Worm (Caenorhabditis elegans) whole organism, L4 larva: ENCODE data around the gene F41H8.2.

Experiments used
- F49E8.2 ChIP-seq: sonication (generic microtip); optimal IDR thresholded peaks from 2 replicates; lab custom pipeline; 2016; ENCODE audit warnings: missing compliant biosample characterization, mild to moderate bottlenecking, missing genetic modification characterization, borderline replicate concordance
- R02D3.7 ChIP-seq: fragments of 150-350 bp; sonication (generic microtip); optimal IDR thresholded peaks from 3 replicates; lab custom pipeline; 2014; ENCODE audit warnings: missing biosample characterization, missing genetic modification characterization
- Y48G9A.11 ChIP-seq: fragments of 200-800 bp; sonication (Bioruptor generic); IDR thresholded peaks from 2 replicates; pipeline ENCODE4 v1.3.6; 2022; ENCODE audit warnings: missing genetic modification reagents, missing genetic modification characterization, missing compliant biosample characterization
- ZK337.2 ChIP-seq: fragments of 200-800 bp; sonication (Bioruptor generic); IDR thresholded peaks from 2 replicates; pipeline ENCODE4 v1.3.6; 2022; ENCODE audit warnings: missing genetic modification reagents, missing genetic modification characterization, missing compliant biosample characterization
- aha-1 ChIP-seq: fragments of 150-350 bp; peaks from one replicate; lab custom pipeline; 2014; ENCODE audit warnings: missing biosample characterization, missing genetic modification characterization
- ceh-28 ChIP-seq: fragments of 150-350 bp; optimal IDR thresholded peaks from 2 replicates; lab custom pipeline; 2014; ENCODE audit warnings: missing biosample characterization, missing genetic modification reagents, missing genetic modification characterization
- ceh-44 ChIP-seq: fragments of 200-800 bp; sonication (Bioruptor generic); IDR thresholded peaks from 2 replicates; pipeline ENCODE4 v1.3.6; 2022; ENCODE audit warnings: missing genetic modification reagents, missing genetic modification characterization, missing compliant biosample characterization
- ceh-82 ChIP-seq: sonication (generic microtip); optimal IDR thresholded peaks from 2 replicates; lab custom pipeline; 2017; ENCODE audit warnings: missing biosample characterization, missing genetic modification characterization
- cey-2 ChIP-seq: sonication (generic microtip); optimal IDR thresholded peaks from 3 replicates; lab custom pipeline; 2017; ENCODE audit warnings: missing genetic modification characterization, mild to moderate bottlenecking, missing compliant biosample characterization, antibody characterized with exemption, borderline replicate concordance; ENCODE audit not compliant: insufficient read depth
- ctbp-1 ChIP-seq: fragments of 200-800 bp; sonication (Bioruptor generic); IDR thresholded peaks from 2 replicates; pipeline ENCODE4 v1.3.6; 2022; ENCODE audit warnings: missing genetic modification reagents, missing genetic modification characterization, missing compliant biosample characterization
- dmd-8 ChIP-seq: fragments of 200-800 bp; sonication (Bioruptor generic); IDR thresholded peaks from 2 replicates; pipeline ENCODE4 v1.3.6; 2022; ENCODE audit warnings: missing genetic modification characterization, missing compliant biosample characterization
- egl-43 ChIP-seq: fragments of 200-800 bp; sonication (Bioruptor generic); IDR thresholded peaks from 2 replicates; pipeline ENCODE4 v1.3.6; 2022; ENCODE audit warnings: missing genetic modification reagents, missing genetic modification characterization, missing compliant biosample characterization
- gei-8 ChIP-seq: fragments of 200-800 bp; sonication (Bioruptor generic); optimal IDR thresholded peaks from 2 replicates; lab custom pipeline; 2018; ENCODE audit warnings: mild to moderate bottlenecking, missing genetic modification characterization, missing compliant biosample characterization
- hlh-11 ChIP-seq: fragments of 200-800 bp; sonication (Bioruptor generic); optimal IDR thresholded peaks from 2 replicates; lab custom pipeline; 2018; ENCODE audit warnings: mild to moderate bottlenecking, missing genetic modification characterization, missing compliant biosample characterization
- hlh-30 ChIP-seq: sonication (generic microtip); optimal IDR thresholded peaks from 2 replicates; lab custom pipeline; 2017; ENCODE audit warnings: antibody characterized with exemption, mild to moderate bottlenecking, missing genetic modification characterization, missing compliant biosample characterization; ENCODE audit not compliant: insufficient read depth
- jun-1 ChIP-seq: fragments of 150-350 bp; optimal IDR thresholded peaks from 2 replicates; lab custom pipeline; 2014; ENCODE audit warnings: missing biosample characterization, missing genetic modification reagents, missing genetic modification characterization
- lin-13 ChIP-seq: fragments of 150-350 bp; optimal IDR thresholded peaks from 2 replicates; lab custom pipeline; 2014; ENCODE audit warnings: missing biosample characterization, missing genetic modification reagents, missing genetic modification characterization
- lin-15B ChIP-seq: fragments of 150-350 bp; sonication (generic microtip); optimal IDR thresholded peaks from 3 replicates; lab custom pipeline; 2014; ENCODE audit warnings: missing biosample characterization, missing genetic modification characterization
- lin-38 ChIP-seq: fragments of 200-800 bp; sonication (Bioruptor generic); IDR thresholded peaks from 2 replicates; pipeline ENCODE4 v1.3.6; 2022; ENCODE audit warnings: missing genetic modification reagents, missing genetic modification characterization, missing compliant biosample characterization
- madf-9 ChIP-seq: fragments of 200-800 bp; sonication (Bioruptor generic); conservative IDR thresholded peaks from 2 replicates; pipeline ENCODE4 v1.3.6; 2022; ENCODE audit warnings: missing genetic modification reagents, missing genetic modification characterization, missing compliant biosample characterization
- mdt-29 ChIP-seq: fragments of 200-800 bp; sonication (Bioruptor generic); IDR thresholded peaks from 2 replicates; pipeline ENCODE4 v1.3.6; 2022; ENCODE audit warnings: missing genetic modification reagents, missing genetic modification characterization, missing compliant biosample characterization
- mep-1 ChIP-seq: fragments of 150-350 bp; sonication (generic microtip); optimal IDR thresholded peaks from 3 replicates; lab custom pipeline; 2014; ENCODE audit warnings: missing biosample characterization, missing genetic modification characterization
- nhr-10 ChIP-seq: fragments of 150-350 bp; optimal IDR thresholded peaks from 2 replicates; lab custom pipeline; 2014; ENCODE audit warnings: missing biosample characterization, missing genetic modification characterization
- nhr-11 ChIP-seq: fragments of 150-350 bp; optimal IDR thresholded peaks from 2 replicates; lab custom pipeline; 2014; ENCODE audit warnings: missing biosample characterization, missing genetic modification characterization
- nhr-111 ChIP-seq: fragments of 200-800 bp; sonication (Bioruptor generic); optimal IDR thresholded peaks from 2 replicates; lab custom pipeline; 2018; ENCODE audit warnings: mild to moderate bottlenecking, missing genetic modification characterization, missing compliant biosample characterization
- nhr-25 ChIP-seq: sonication (generic microtip); optimal IDR thresholded peaks from 2 replicates; lab custom pipeline; 2017; ENCODE audit warnings: missing genetic modification characterization, mild to moderate bottlenecking, missing compliant biosample characterization, antibody characterized with exemption, moderate library complexity, borderline replicate concordance; ENCODE audit not compliant: insufficient read depth
- nhr-42 ChIP-seq: fragments of 200-800 bp; sonication (Bioruptor generic); IDR thresholded peaks from 2 replicates; pipeline ENCODE4 v1.3.6; 2022; ENCODE audit warnings: missing genetic modification characterization, missing compliant biosample characterization
- nhr-6 ChIP-seq: fragments of 150-350 bp; optimal IDR thresholded peaks from 2 replicates; lab custom pipeline; 2014; ENCODE audit warnings: missing biosample characterization, missing genetic modification characterization
- rbr-2 ChIP-seq: sonication (generic microtip); optimal IDR thresholded peaks from 2 replicates; lab custom pipeline; 2016; ENCODE audit warnings: missing genotype, missing genetic modification characterization, missing compliant biosample characterization
- saeg-2 ChIP-seq: fragments of 200-800 bp; sonication (Bioruptor generic); IDR thresholded peaks from 2 replicates; pipeline ENCODE4 v1.3.6; 2022; ENCODE audit warnings: missing genetic modification reagents, missing genetic modification characterization, missing compliant biosample characterization
- snpc-1.2 ChIP-seq: fragments of 200-800 bp; sonication (Bioruptor generic); IDR thresholded peaks from 2 replicates; pipeline ENCODE4 v1.3.6; 2022; ENCODE audit warnings: missing genetic modification reagents, missing genetic modification characterization, missing compliant biosample characterization
- snpc-4 ChIP-seq: fragments of 150-350 bp; optimal IDR thresholded peaks from 2 replicates; lab custom pipeline; 2014; ENCODE audit warnings: missing biosample characterization, missing genetic modification characterization
- unc-62 ChIP-seq, 3 experiments: fragments of 150-350 bp in 1 of 3; sonication (generic microtip); optimal IDR thresholded peaks in 2 of 3; peaks in 1 of 3; 1 replicate in 1 of 3; 2 replicates in 2 of 3; lab custom pipeline; 2014 to 2017; ENCODE audit warnings: missing biosample characterization in 3 of 3, missing genetic modification characterization in 3 of 3, missing genetic modification reagents in 3 of 3, missing genotype in 1 of 3
- vab-7 ChIP-seq: fragments of 200-800 bp; sonication (Bioruptor generic); IDR thresholded peaks from 2 replicates; pipeline ENCODE4 v1.3.6; 2022; ENCODE audit warnings: missing genetic modification reagents, missing genetic modification characterization, missing compliant biosample characterization
- zfp-3 ChIP-seq: fragments of 200-800 bp; sonication (Bioruptor generic); conservative IDR thresholded peaks from 2 replicates; pipeline ENCODE4 v1.3.6; 2022; ENCODE audit warnings: missing genetic modification reagents, missing genetic modification characterization, missing compliant biosample characterization
- zip-11 ChIP-seq: fragments of 200-800 bp; sonication (Bioruptor generic); IDR thresholded peaks from 2 replicates; pipeline ENCODE4 v1.3.6; 2022; ENCODE audit warnings: missing genetic modification characterization, missing compliant biosample characterization
- ztf-7 ChIP-seq: fragments of 150-350 bp; optimal IDR thresholded peaks from 2 replicates; lab custom pipeline; 2014; ENCODE audit warnings: missing biosample characterization, missing genetic modification characterization

Gene F41H8.2

ce11 chrV:794092-794491, 32.1 kb upstream of the F41H8.2 start:
- TF ChIP-seq mdt-29 (GFP tag; lab: Robert Waterston, UW) (no peak), aha-1 (tag; lab: Kevin White, UChicago) (peak; percentile 81), nhr-42 (GFP tag; lab: Robert Waterston, UW) (no peak)
- TF ChIP-seq, all 104 proteins: peak for 1

ce11 chrV:797241-797640, 29.0 kb upstream of the F41H8.2 start:
- TF ChIP-seq snpc-4 (tag; lab: Kevin White, UChicago), result no peak
- no peak for TF ChIP-seq gei-8
- no peak for TF ChIP-seq ceh-82 (tag; lab: Kevin White, UChicago)
- TF ChIP-seq rbr-2 (tag; lab: Kevin White, UChicago), result no peak
- TF ChIP-seq hlh-11 (tag; lab: Kevin White, UChicago), result no peak
- no peak for TF ChIP-seq nhr-25 (tag; lab: Kevin White, UChicago)
- no peak for TF ChIP-seq zfp-3
- no peak for TF ChIP-seq lin-15B (tag; lab: Kevin White, UChicago)
- no peak for TF ChIP-seq nhr-6 (tag; lab: Kevin White, UChicago)
- TF ChIP-seq zip-11 (GFP tag; lab: Robert Waterston, UW), result no peak
- TF ChIP-seq snpc-1.2, result no peak
- no peak for TF ChIP-seq hlh-30
- TF ChIP-seq nhr-111 (GFP tag; lab: Kevin White, UChicago), result no peak
- TF ChIP-seq ztf-7 (tag; lab: Kevin White, UChicago), result no peak
- no peak for TF ChIP-seq nhr-42 (GFP tag; lab: Robert Waterston, UW)
- no peak for TF ChIP-seq saeg-2 (GFP tag; lab: Robert Waterston, UW)
- TF ChIP-seq ceh-44 (GFP tag; lab: Robert Waterston, UW), result no peak
- no peak for TF ChIP-seq dmd-8 (GFP tag; lab: Robert Waterston, UW)
- no peak for TF ChIP-seq lin-13 (GFP tag; lab: Kevin White, UChicago)

ce11 chrV:800271-800670, 25.9 kb upstream of the F41H8.2 start:
- TF ChIP-seq egl-43 (GFP tag; lab: Robert Waterston, UW) (no peak), mdt-29 (GFP tag; lab: Robert Waterston, UW) (no peak), aha-1 (tag; lab: Kevin White, UChicago) (no peak), nhr-11 (tag; lab: Kevin White, UChicago) (no peak), unc-62 (GFP tag; optimal IDR thresholded peaks at IDR 0.05 in 1 of 2; lab: Kevin White, UChicago) (no peak), unc-62 (tag; optimal IDR thresholded peaks at IDR 0.05; lab: Kevin White, UChicago) (no peak), nhr-10 (tag; lab: Kevin White, UChicago) (no peak), ceh-28 (no peak), Y48G9A.11 (GFP tag; lab: Robert Waterston, UW) (no peak), lin-38 (no peak), vab-7 (no peak), F49E8.2 (tag; lab: Kevin White, UChicago) (no peak), cey-2 (tag; lab: Kevin White, UChicago) (no peak), jun-1 (tag; lab: Kevin White, UChicago) (no peak), ZK337.2 (GFP tag; lab: Robert Waterston, UW) (no peak), madf-9 (GFP tag; lab: Robert Waterston, UW) (no peak), R02D3.7 (tag; lab: Kevin White, UChicago) (no peak), lin-15B (tag; lab: Kevin White, UChicago) (no peak), mep-1 (tag; lab: Kevin White, UChicago) (no peak), ztf-7 (tag; lab: Kevin White, UChicago) (no peak), ctbp-1 (GFP tag; lab: Robert Waterston, UW) (no peak)
